Worm (Caenorhabditis elegans) whole organism, L4 larva: ENCODE results near the gene C45G9.2.
"Not testable (repeated sequence)": the region's sequence is repeated elsewhere in the genome, so short reads cannot be mapped to it uniquely, and the experiment has no call there.

Source experiments
- F10B5.3 ChIP-seq: sonication (generic microtip); optimal IDR thresholded peaks from 2 replicates; lab custom pipeline; 2016; ENCODE audit warnings: mild to moderate bottlenecking, missing genetic modification characterization, missing compliant biosample characterization
- T20F7.1 ChIP-seq: fragments of 200-800 bp; sonication (Bioruptor generic); optimal IDR thresholded peaks from 2 replicates; lab custom pipeline; 2018; ENCODE audit warnings: mild to moderate bottlenecking, missing genetic modification characterization, missing compliant biosample characterization
- Y5F2A.4 ChIP-seq: fragments of 200-800 bp; sonication (Bioruptor generic); optimal IDR thresholded peaks from 2 replicates; lab custom pipeline; 2018; ENCODE audit warnings: mild to moderate bottlenecking, missing genetic modification characterization, missing compliant biosample characterization
- aha-1 ChIP-seq: fragments of 150-350 bp; peaks from one replicate; lab custom pipeline; 2014; ENCODE audit warnings: missing biosample characterization, missing genetic modification characterization
- aly-2 ChIP-seq: sonication (generic microtip); optimal IDR thresholded peaks from 2 replicates; lab custom pipeline; 2018; ENCODE audit warnings: missing biosample characterization, missing genetic modification characterization
- ama-1 ChIP-seq: fragments of 150-350 bp; optimal IDR thresholded peaks from 2 replicates; lab custom pipeline; 2014; ENCODE audit warnings: inconsistent platforms, mixed read lengths
- ceh-20 ChIP-seq: fragments of 200-800 bp; sonication (Bioruptor generic); IDR thresholded peaks from 2 replicates; pipeline ENCODE4 v1.3.6; 2022; ENCODE audit warnings: missing genetic modification reagents, missing genetic modification characterization, missing compliant biosample characterization
- ceh-28 ChIP-seq: fragments of 150-350 bp; optimal IDR thresholded peaks from 2 replicates; lab custom pipeline; 2014; ENCODE audit warnings: missing biosample characterization, missing genetic modification reagents, missing genetic modification characterization
- ceh-32 ChIP-seq: sonication (generic microtip); optimal IDR thresholded peaks from 2 replicates; lab custom pipeline; 2016; ENCODE audit warnings: mild to moderate bottlenecking, missing genetic modification characterization, missing compliant biosample characterization; ENCODE audit not compliant: poor library complexity
- ceh-82 ChIP-seq: sonication (generic microtip); optimal IDR thresholded peaks from 2 replicates; lab custom pipeline; 2017; ENCODE audit warnings: missing biosample characterization, missing genetic modification characterization
- ces-1 ChIP-seq: fragments of 150-350 bp; sonication (generic microtip); optimal IDR thresholded peaks from 4 replicates; lab custom pipeline; 2014; ENCODE audit warnings: missing biosample characterization, missing genetic modification reagents, missing genetic modification characterization
- daf-12 ChIP-seq: fragments of 150-350 bp; optimal IDR thresholded peaks from 2 replicates; lab custom pipeline; 2014; ENCODE audit warnings: missing biosample characterization, missing genetic modification reagents, missing genetic modification characterization
- daf-8 ChIP-seq: fragments of 200-800 bp; sonication (Bioruptor generic); IDR thresholded peaks from 2 replicates; pipeline ENCODE4 v1.3.6; 2022; ENCODE audit warnings: missing genetic modification characterization, missing compliant biosample characterization
- dpl-1 ChIP-seq: fragments of 150-350 bp; optimal IDR thresholded peaks from 2 replicates; lab custom pipeline; 2014; ENCODE audit warnings: missing biosample characterization, missing genetic modification reagents, missing genetic modification characterization
- fos-1 ChIP-seq: fragments of 150-350 bp; optimal IDR thresholded peaks from 2 replicates; lab custom pipeline; 2014; ENCODE audit warnings: missing biosample characterization, missing genetic modification characterization
- hmg-1.1 ChIP-seq: fragments of 200-800 bp; sonication (Bioruptor generic); IDR thresholded peaks from 2 replicates; pipeline ENCODE4 v1.3.6; 2022; ENCODE audit warnings: missing genetic modification reagents, missing genetic modification characterization, missing compliant biosample characterization
- lim-7 ChIP-seq: fragments of 200-800 bp; sonication (Bioruptor generic); IDR thresholded peaks from 2 replicates; pipeline ENCODE4 v1.3.6; 2022; ENCODE audit warnings: missing genetic modification characterization, missing compliant biosample characterization
- lin-1 ChIP-seq: fragments of 200-800 bp; sonication (Bioruptor generic); IDR thresholded peaks from 2 replicates; pipeline ENCODE4 v1.3.6; 2022; ENCODE audit warnings: missing genetic modification reagents, missing genetic modification characterization, missing compliant biosample characterization
- lin-29 ChIP-seq: fragments of 200-800 bp; sonication (Bioruptor generic); IDR thresholded peaks from 2 replicates; pipeline ENCODE4 v1.3.6; 2022; ENCODE audit warnings: missing genetic modification reagents, missing genetic modification characterization, missing compliant biosample characterization
- mdl-1 ChIP-seq, 2 experiments: fragments of 150-350 bp in 1 of 2; sonication (generic microtip) in 1 of 2; optimal IDR thresholded peaks; 2 replicates each; lab custom pipeline; 2014 to 2017; ENCODE audit warnings: missing biosample characterization in 2 of 2, missing genetic modification characterization in 2 of 2
- mep-1 ChIP-seq: fragments of 150-350 bp; sonication (generic microtip); optimal IDR thresholded peaks from 3 replicates; lab custom pipeline; 2014; ENCODE audit warnings: missing biosample characterization, missing genetic modification characterization
- mxl-2 ChIP-seq: fragments of 200-800 bp; sonication (Bioruptor generic); conservative IDR thresholded peaks from 2 replicates; pipeline ENCODE4 v1.3.6; 2022; ENCODE audit warnings: missing genetic modification reagents, missing genetic modification characterization, missing compliant biosample characterization
- mxl-3 ChIP-seq: fragments of 200-800 bp; sonication (Bioruptor generic); optimal IDR thresholded peaks from 2 replicates; lab custom pipeline; 2018; ENCODE audit warnings: mild to moderate bottlenecking, missing genetic modification characterization, missing compliant biosample characterization
- nhr-11 ChIP-seq: fragments of 150-350 bp; optimal IDR thresholded peaks from 2 replicates; lab custom pipeline; 2014; ENCODE audit warnings: missing biosample characterization, missing genetic modification characterization
- nhr-237 ChIP-seq: sonication (generic microtip); optimal IDR thresholded peaks from 2 replicates; lab custom pipeline; 2017; ENCODE audit warnings: missing biosample characterization, missing genetic modification characterization
- nhr-28 ChIP-seq: fragments of 150-350 bp; optimal IDR thresholded peaks from 2 replicates; lab custom pipeline; 2014; ENCODE audit warnings: missing biosample characterization, missing genetic modification characterization
- pha-4 ChIP-seq, 2 experiments: fragments of 150-350 bp in 1 of 2; fragments of 200-800 bp in 1 of 2; sonication (Bioruptor generic) in 1 of 2; IDR thresholded peaks in 1 of 2; optimal IDR thresholded peaks in 1 of 2; 2 replicates each; pipeline versions ENCODE4 v1.3.6 to Lab custom; 2014 to 2022; ENCODE audit warnings: missing genetic modification characterization in 2 of 2, missing genetic modification reagents in 2 of 2, missing biosample characterization in 1 of 2, missing compliant biosample characterization in 1 of 2
- pqm-1 ChIP-seq: sonication (generic microtip); optimal IDR thresholded peaks from 2 replicates; lab custom pipeline; 2017; ENCODE audit warnings: missing biosample characterization, missing genetic modification characterization
- sdz-12 ChIP-seq: fragments of 200-800 bp; sonication (Bioruptor generic); optimal IDR thresholded peaks from 2 replicates; lab custom pipeline; 2018; ENCODE audit warnings: mild to moderate bottlenecking, missing genetic modification characterization, missing compliant biosample characterization
- set-16 ChIP-seq: fragments of 200-800 bp; sonication (Bioruptor generic); IDR thresholded peaks from 2 replicates; pipeline ENCODE4 v1.3.6; 2022; ENCODE audit warnings: missing genetic modification reagents, missing genetic modification characterization, missing compliant biosample characterization
- snpc-1.2 ChIP-seq: fragments of 200-800 bp; sonication (Bioruptor generic); IDR thresholded peaks from 2 replicates; pipeline ENCODE4 v1.3.6; 2022; ENCODE audit warnings: missing genetic modification reagents, missing genetic modification characterization, missing compliant biosample characterization
- tra-1 ChIP-seq: fragments of 200-800 bp; sonication (Bioruptor generic); IDR thresholded peaks from 2 replicates; pipeline ENCODE4 v1.3.6; 2022; ENCODE audit warnings: missing genetic modification reagents, missing genetic modification characterization, missing compliant biosample characterization
- vab-7 ChIP-seq: fragments of 200-800 bp; sonication (Bioruptor generic); IDR thresholded peaks from 2 replicates; pipeline ENCODE4 v1.3.6; 2022; ENCODE audit warnings: missing genetic modification reagents, missing genetic modification characterization, missing compliant biosample characterization
- zag-1 ChIP-seq: fragments of 150-350 bp; optimal IDR thresholded peaks from 2 replicates; lab custom pipeline; 2014; ENCODE audit warnings: missing biosample characterization, missing genetic modification characterization
- zfp-2 ChIP-seq: sonication (generic microtip); optimal IDR thresholded peaks from 2 replicates; lab custom pipeline; 2016; ENCODE audit warnings: mild to moderate bottlenecking, missing genetic modification characterization, missing compliant biosample characterization
- zip-11 ChIP-seq: fragments of 200-800 bp; sonication (Bioruptor generic); IDR thresholded peaks from 2 replicates; pipeline ENCODE4 v1.3.6; 2022; ENCODE audit warnings: missing genetic modification characterization, missing compliant biosample characterization
- zip-2 ChIP-seq: fragments of 150-350 bp; optimal IDR thresholded peaks from 2 replicates; lab custom pipeline; 2014; ENCODE audit warnings: missing biosample characterization, missing genetic modification characterization

Gene C45G9.2

ce11 chrIII:5051949-5052348 lies 16.9 kb upstream of the C45G9.2 start, which contains the start of gene C45G9.15:
TSS of gene C45G9.15 (minus strand) at chrIII:5052049.
- TF ChIP-seq lin-1 (GFP tag; lab: Robert Waterston, UW): no peak
- TF ChIP-seq mep-1 (tag; lab: Kevin White, UChicago): no peak
- TF ChIP-seq ces-1 (GFP tag; lab: Kevin White, UChicago): no peak
- no peak for TF ChIP-seq snpc-1.2 (GFP tag; lab: Robert Waterston, UW)
- no peak for TF ChIP-seq ceh-32 (tag; lab: Kevin White, UChicago)
- no peak for TF ChIP-seq nhr-11
- TF ChIP-seq Y5F2A.4 (GFP tag; lab: Kevin White, UChicago): no peak
- no peak for TF ChIP-seq fos-1 (tag; lab: Kevin White, UChicago)
- no peak for TF ChIP-seq aly-2 (tag; lab: Kevin White, UChicago)
- TF ChIP-seq aha-1: no peak
- no peak for TF ChIP-seq vab-7 (GFP tag; lab: Robert Waterston, UW)
- no peak for TF ChIP-seq nhr-28 (tag; lab: Kevin White, UChicago)
- TF ChIP-seq mxl-2 (GFP tag; lab: Robert Waterston, UW): no peak
- no peak for TF ChIP-seq set-16 (GFP tag; lab: Robert Waterston, UW)
- no peak for TF ChIP-seq daf-12 (tag; lab: Kevin White, UChicago)
- no peak for TF ChIP-seq pqm-1
- no peak for TF ChIP-seq hmg-1.1 (GFP tag; lab: Robert Waterston, UW)

- TF ChIP-seq tra-1 (GFP tag; lab: Robert Waterston, UW) (no peak), ceh-28 (tag; lab: Kevin White, UChicago) (no peak), daf-8 (GFP tag; lab: Robert Waterston, UW) (no peak), zfp-2 (tag; lab: Kevin White, UChicago) (no peak), T20F7.1 (GFP tag; lab: Kevin White, UChicago) (no peak), ceh-82 (tag; lab: Kevin White, UChicago) (no peak), nhr-237 (no peak), zip-2 (tag; lab: Kevin White, UChicago) (no peak)
Measured at ce11 chrIII:5053541-5053940, 15.3 kb upstream of the C45G9.2 start, which contains the start of gene C45G9.8. TSS of gene C45G9.8 (minus strand) at chrIII:5053641.

ce11 chrIII:5055709-5056108 lies 13.2 kb upstream of the C45G9.2 start, which contains the start of gene C45G9.9:
TSS of gene C45G9.9 (minus strand) at chrIII:5055809.
- TF ChIP-seq snpc-1.2 (GFP tag; lab: Robert Waterston, UW); pha-4 (GFP tag; IDR thresholded peaks at IDR 0.05; lab: Robert Waterston, UW); pha-4 (tag; optimal IDR thresholded peaks at IDR 0.05; lab: Kevin White, UChicago); lin-29 (GFP tag; lab: Robert Waterston, UW): not testable (repeated sequence)

ce11 chrIII:5061798-5062197 lies 7.1 kb upstream of the C45G9.2 start, which contains the start of gene C45G9.10:
TSS of gene C45G9.10 (minus strand) at chrIII:5061898.
- TF ChIP-seq aha-1: peak; percentile 64
- no peak for TF ChIP-seq zag-1 (tag; lab: Kevin White, UChicago)
- TF ChIP-seq, all 104 proteins: peak for 1

- not testable (repeated sequence) for TF ChIP-seq F10B5.3 (tag; lab: Kevin White, UChicago); ama-1 (lab: Kevin White, UChicago); dpl-1 (GFP tag; lab: Kevin White, UChicago)
Measured at ce11 chrIII:5062406-5062805, 6.5 kb upstream of the C45G9.2 start, which contains the start of gene C45G9.4. TSS of gene C45G9.4 (plus strand) at chrIII:5062706.

ce11 chrIII:5071509-5071908 lies 2.6 kb downstream of the C45G9.2 start, which contains the start of gene C45G9.12:
TSS of gene C45G9.12 (minus strand) at chrIII:5071609.
- no peak for TF ChIP-seq lim-7 (GFP tag; lab: Robert Waterston, UW)
- TF ChIP-seq zip-11 (GFP tag; lab: Robert Waterston, UW): no peak
- no peak for TF ChIP-seq daf-12 (tag; lab: Kevin White, UChicago)
- TF ChIP-seq sdz-12 (GFP tag; lab: Kevin White, UChicago): no peak
- TF ChIP-seq ceh-20: no peak
- TF ChIP-seq ama-1 (lab: Kevin White, UChicago): no peak
- no peak for TF ChIP-seq mdl-1 (tag; optimal IDR thresholded peaks at IDR 0.05; lab: Kevin White, UChicago)
- no peak for TF ChIP-seq vab-7 (GFP tag; lab: Robert Waterston, UW)
- TF ChIP-seq mxl-3 (GFP tag; lab: Kevin White, UChicago): no peak
